Fruit fly (Drosophila melanogaster) whole organism, prepupa: ENCODE results near the gene TrpRS.

Experiments used
- Blimp-1 ChIP-seq: fragments of 200-800 bp; sonication (Bioruptor generic); optimal IDR thresholded peaks from 3 replicates; lab custom pipeline; 2017; ENCODE audit warnings: missing biosample characterization, missing genetic modification characterization, mild to moderate bottlenecking, moderate library complexity, missing genetic modification reagents
- CG10669 ChIP-seq: fragments of 200-800 bp; sonication (Bioruptor generic); optimal IDR thresholded peaks from 3 replicates; lab custom pipeline; 2018; ENCODE audit warnings: missing biosample characterization, mild to moderate bottlenecking, missing genetic modification characterization, moderate library complexity
- CG11294 ChIP-seq: fragments of 200-800 bp; sonication (Bioruptor generic); IDR thresholded peaks from 2 replicates; pipeline ENCODE4 v1.3.6; 2022; ENCODE audit warnings: missing biosample characterization, missing genetic modification characterization
- CG11762 ChIP-seq: fragments of 200-800 bp; sonication (Bioruptor generic); optimal IDR thresholded peaks from 3 replicates; lab custom pipeline; 2016; ENCODE audit warnings: missing biosample characterization, missing genetic modification characterization; ENCODE audit not compliant: insufficient read depth
- CG11902 ChIP-seq: fragments of 200-800 bp; sonication (Bioruptor generic); optimal IDR thresholded peaks from 3 replicates; lab custom pipeline; 2016; ENCODE audit warnings: missing biosample characterization, missing genetic modification characterization
- CG1621 ChIP-seq: fragments of 200-800 bp; sonication (Bioruptor generic); optimal IDR thresholded peaks from 3 replicates; lab custom pipeline; 2018; ENCODE audit warnings: missing biosample characterization, mild to moderate bottlenecking, missing genetic modification characterization
- CG31627 ChIP-seq: fragments of 200-800 bp; sonication (Bioruptor generic); optimal IDR thresholded peaks from 3 replicates; lab custom pipeline; 2016; ENCODE audit warnings: missing biosample characterization, missing genetic modification characterization
- CG32006 ChIP-seq: fragments of 200-800 bp; sonication (Bioruptor generic); optimal IDR thresholded peaks from 3 replicates; lab custom pipeline; 2017; ENCODE audit warnings: missing biosample characterization, mild to moderate bottlenecking, missing genetic modification characterization
- CG34406 ChIP-seq: fragments of 200-800 bp; sonication (Bioruptor generic); optimal IDR thresholded peaks from 3 replicates; lab custom pipeline; 2016; ENCODE audit warnings: missing biosample characterization, missing genetic modification characterization
- CG3919 ChIP-seq: fragments of 200-800 bp; sonication (Bioruptor generic); optimal IDR thresholded peaks from 3 replicates; lab custom pipeline; 2016; ENCODE audit warnings: missing biosample characterization, missing genetic modification characterization
- CG4318 ChIP-seq: fragments of 200-800 bp; sonication (Bioruptor generic); optimal IDR thresholded peaks from 3 replicates; lab custom pipeline; 2017; ENCODE audit warnings: missing biosample characterization, mild to moderate bottlenecking, missing genetic modification characterization
- CG6276 ChIP-seq: fragments of 200-800 bp; sonication (Bioruptor generic); optimal IDR thresholded peaks from 2 replicates; lab custom pipeline; 2017; ENCODE audit warnings: missing biosample characterization, mild to moderate bottlenecking, missing genetic modification characterization
- CG6792 ChIP-seq: fragments of 200-800 bp; sonication (Bioruptor generic); optimal IDR thresholded peaks from 3 replicates; lab custom pipeline; 2016; ENCODE audit warnings: missing biosample characterization, missing genetic modification characterization
- CG6854 ChIP-seq: fragments of 200-800 bp; sonication (Bioruptor generic); optimal IDR thresholded peaks from 2 replicates; lab custom pipeline; 2017; ENCODE audit warnings: missing biosample characterization, mild to moderate bottlenecking, missing genetic modification characterization
- CG8119 ChIP-seq: fragments of 200-800 bp; sonication (Bioruptor generic); IDR thresholded peaks from 3 replicates; pipeline ENCODE4 v1.3.6; 2022; ENCODE audit warnings: missing biosample characterization, missing genetic modification characterization
- CG8319 ChIP-seq: fragments of 200-800 bp; sonication (Bioruptor generic); optimal IDR thresholded peaks from 3 replicates; lab custom pipeline; 2016; ENCODE audit warnings: missing biosample characterization, missing genetic modification characterization
- CG8632 ChIP-seq: fragments of 200-800 bp; sonication (Bioruptor generic); optimal IDR thresholded peaks from 3 replicates; lab custom pipeline; 2016; ENCODE audit warnings: missing biosample characterization, missing genetic modification characterization
- CG9139 ChIP-seq: fragments of 200-800 bp; sonication (Bioruptor generic); optimal IDR thresholded peaks from 3 replicates; lab custom pipeline; 2017; ENCODE audit warnings: missing biosample characterization, mild to moderate bottlenecking, missing genetic modification characterization
- Eip75B ChIP-seq: fragments of 200-800 bp; sonication (Bioruptor generic); optimal IDR thresholded peaks from 3 replicates; lab custom pipeline; 2016; ENCODE audit warnings: missing biosample characterization, missing genetic modification characterization
- Eip78C ChIP-seq: fragments of 200-800 bp; sonication (Bioruptor generic); peaks from one replicate; lab custom pipeline; 2016; ENCODE audit warnings: missing biosample characterization, missing genetic modification characterization
- Eip93F ChIP-seq: fragments of 200-800 bp; sonication (Bioruptor generic); optimal IDR thresholded peaks from 2 replicates; lab custom pipeline; 2016; ENCODE audit warnings: missing biosample characterization, mild to moderate bottlenecking, missing genetic modification characterization
- Ets21C ChIP-seq: fragments of 200-800 bp; sonication (Bioruptor generic); optimal IDR thresholded peaks from 3 replicates; lab custom pipeline; 2016; ENCODE audit warnings: missing biosample characterization, missing genetic modification characterization
- Gug ChIP-seq: fragments of 200-800 bp; sonication (Bioruptor generic); IDR thresholded peaks from 2 replicates; pipeline ENCODE4 v1.3.6; 2022; ENCODE audit warnings: missing biosample characterization, missing genetic modification characterization
- Hr38 ChIP-seq: sonication (Bioruptor generic); optimal IDR thresholded peaks from 2 replicates; lab custom pipeline; 2016; ENCODE audit warnings: missing biosample characterization, missing genetic modification characterization
- Hr39 ChIP-seq: fragments of 200-800 bp; sonication (Bioruptor generic); optimal IDR thresholded peaks from 2 replicates; lab custom pipeline; 2016; ENCODE audit warnings: missing biosample characterization, missing genetic modification characterization
- Hr4 ChIP-seq: fragments of 200-800 bp; sonication (Bioruptor generic); optimal IDR thresholded peaks from 3 replicates; lab custom pipeline; 2016; ENCODE audit warnings: missing biosample characterization, missing genetic modification characterization
- Lpt ChIP-seq: fragments of 200-800 bp; sonication (Bioruptor generic); optimal IDR thresholded peaks from 3 replicates; lab custom pipeline; 2016; ENCODE audit warnings: missing biosample characterization, missing genetic modification characterization
- Met ChIP-seq: fragments of 200-800 bp; sonication (Bioruptor generic); optimal IDR thresholded peaks from 3 replicates; lab custom pipeline; 2016; ENCODE audit warnings: missing biosample characterization, missing genetic modification characterization
- OdsH ChIP-seq: fragments of 200-800 bp; sonication (Bioruptor generic); optimal IDR thresholded peaks from 3 replicates; lab custom pipeline; 2016; ENCODE audit warnings: missing biosample characterization, missing genetic modification characterization
- Smox ChIP-seq: fragments of 200-800 bp; sonication (Bioruptor generic); optimal IDR thresholded peaks from 3 replicates; lab custom pipeline; 2016; ENCODE audit warnings: missing biosample characterization, missing genetic modification characterization
- Sox102F ChIP-seq: fragments of 200-800 bp; sonication (Bioruptor generic); optimal IDR thresholded peaks from 2 replicates; lab custom pipeline; 2016; ENCODE audit warnings: missing biosample characterization, mild to moderate bottlenecking, missing genetic modification characterization
- Sox15 ChIP-seq: fragments of 200-800 bp; sonication (Bioruptor generic); optimal IDR thresholded peaks from 3 replicates; lab custom pipeline; 2016; ENCODE audit warnings: missing biosample characterization, missing genetic modification characterization
- achi ChIP-seq: fragments of 200-800 bp; sonication (Bioruptor generic); optimal IDR thresholded peaks from 3 replicates; lab custom pipeline; 2016; ENCODE audit warnings: missing biosample characterization, missing genetic modification characterization
- acj6 ChIP-seq: fragments of 200-800 bp; sonication (Bioruptor generic); optimal IDR thresholded peaks from 3 replicates; lab custom pipeline; 2016; ENCODE audit warnings: missing biosample characterization, missing genetic modification characterization
- cyc ChIP-seq: fragments of 200-800 bp; sonication (Bioruptor generic); optimal IDR thresholded peaks from 3 replicates; lab custom pipeline; 2016; ENCODE audit warnings: missing biosample characterization, missing genetic modification characterization
- dsx ChIP-seq: fragments of 200-800 bp; optimal IDR thresholded peaks from 3 replicates; lab custom pipeline; 2019; ENCODE audit warnings: missing biosample characterization, mild to moderate bottlenecking, missing genetic modification characterization, moderate library complexity; ENCODE audit not compliant: poor library complexity, severe bottlenecking
- eg ChIP-seq: fragments of 200-800 bp; sonication (Bioruptor generic); IDR thresholded peaks from 3 replicates; pipeline ENCODE4 v1.3.6; 2022; ENCODE audit warnings: missing biosample characterization, missing genetic modification characterization
- esn ChIP-seq: fragments of 200-800 bp; sonication (Bioruptor generic); optimal IDR thresholded peaks from 2 replicates; lab custom pipeline; 2016; ENCODE audit warnings: missing biosample characterization, mild to moderate bottlenecking, missing genetic modification characterization, moderate library complexity
- fd59A ChIP-seq: fragments of 200-800 bp; sonication (Bioruptor generic); optimal IDR thresholded peaks from 2 replicates; lab custom pipeline; 2017; ENCODE audit warnings: missing biosample characterization, mild to moderate bottlenecking, missing genetic modification characterization, missing genetic modification reagents
- fd85E ChIP-seq: fragments of 200-800 bp; sonication (Bioruptor generic); optimal IDR thresholded peaks from 3 replicates; lab custom pipeline; 2016; ENCODE audit warnings: missing biosample characterization, missing genetic modification characterization
- fkh ChIP-seq: fragments of 200-800 bp; sonication (Bioruptor generic); optimal IDR thresholded peaks from 3 replicates; lab custom pipeline; 2017; ENCODE audit warnings: missing biosample characterization, mild to moderate bottlenecking, missing genetic modification characterization, moderate library complexity
- lz ChIP-seq: fragments of 200-800 bp; sonication (Bioruptor generic); optimal IDR thresholded peaks from 3 replicates; lab custom pipeline; 2016; ENCODE audit warnings: missing biosample characterization, missing genetic modification characterization
- net ChIP-seq: fragments of 200-800 bp; sonication (Bioruptor generic); optimal IDR thresholded peaks from 3 replicates; lab custom pipeline; 2016; ENCODE audit warnings: missing biosample characterization, missing genetic modification characterization
- salr ChIP-seq, 2 experiments: fragments of 200-800 bp; sonication (Bioruptor generic); optimal IDR thresholded peaks; 3 replicates each; lab custom pipeline; 2016 to 2018; ENCODE audit warnings: missing biosample characterization in 2 of 2, missing genetic modification characterization in 2 of 2, mild to moderate bottlenecking in 1 of 2
- ss ChIP-seq, 2 experiments: fragments of 200-800 bp; sonication (Bioruptor generic); optimal IDR thresholded peaks; 2 replicates in 1 of 2; 3 replicates in 1 of 2; lab custom pipeline; 2017 to 2018; ENCODE audit warnings: mild to moderate bottlenecking in 2 of 2, missing biosample characterization in 2 of 2, missing genetic modification characterization in 2 of 2, moderate library complexity in 1 of 2
- svp ChIP-seq: fragments of 200-800 bp; sonication (Bioruptor generic); peaks from one replicate; lab custom pipeline; 2016; ENCODE audit warnings: missing biosample characterization, missing genetic modification characterization
- topi ChIP-seq: fragments of 200-800 bp; sonication (Bioruptor generic); optimal IDR thresholded peaks from 3 replicates; lab custom pipeline; 2016; ENCODE audit warnings: missing biosample characterization, missing genetic modification characterization
- vri ChIP-seq: fragments of 200-800 bp; sonication (Bioruptor generic); optimal IDR thresholded peaks from 3 replicates; lab custom pipeline; 2016; ENCODE audit warnings: missing biosample characterization, mild to moderate bottlenecking, missing genetic modification characterization

The TrpRS gene

dm6 chr3R:9254798-9255197 is 11.9 kb downstream of the TrpRS start, which contains the start of gene CG16734:
Gene CG16734, plus strand, starts transcription at chr3R:9255052.
- no peak for TF ChIP-seq Met (GFP tag; lab: Kevin White, UChicago)
- no peak for TF ChIP-seq fd59A (GFP tag; lab: Kevin White, UChicago)
- TF ChIP-seq acj6 (GFP tag; lab: Kevin White, UChicago) = no peak
- TF ChIP-seq CG8119 = no peak
- no peak for TF ChIP-seq Hr38
- TF ChIP-seq Eip93F = no peak

dm6 chr3R:9251543-9251942 is 15.2 kb downstream of the TrpRS start, which contains the start of gene St2:
Gene St2, plus strand, starts transcription at chr3R:9251843.
- peak; percentile 43 for TF ChIP-seq Eip78C (GFP tag; lab: Kevin White, UChicago)
- TF ChIP-seq Smox (GFP tag; lab: Kevin White, UChicago) = no peak
- TF ChIP-seq cyc (GFP tag; lab: Kevin White, UChicago) = no peak

dm6 chr3R:9250868-9251267 is 15.8 kb downstream of the TrpRS start:
- TF ChIP-seq fkh (GFP tag; lab: Kevin White, UChicago) (no peak), vri (GFP tag; lab: Kevin White, UChicago) (no peak), Hr39 (GFP tag; lab: Kevin White, UChicago) (peak; percentile 94), fd85E (GFP tag; lab: Kevin White, UChicago) (peak; percentile 26), eg (GFP tag; lab: Robert Waterston, UW) (peak; percentile 93; the same call in 2 of the 3 replicates), CG4318 (GFP tag; lab: Kevin White, UChicago) (peak; percentile 82), Eip78C (GFP tag; lab: Kevin White, UChicago) (peak; percentile 96), Eip93F (peak; percentile 84), CG34406 (GFP tag; lab: Kevin White, UChicago) (peak; percentile 82), CG31627 (GFP tag; lab: Kevin White, UChicago) (peak; percentile 94), achi (peak; percentile 88), ss (GFP tag; optimal IDR thresholded peaks at IDR 0.05; lab: Kevin White, UChicago) (peak; percentile 44 to 47), CG9139 (GFP tag; lab: Kevin White, UChicago) (peak; percentile 34), Ets21C (GFP tag; lab: Kevin White, UChicago) (peak; percentile 85), salr (GFP tag; optimal IDR thresholded peaks at IDR 0.05; lab: Kevin White, UChicago) (peak; percentile 51 to 73), lz (GFP tag; lab: Kevin White, UChicago) (peak; percentile 92), CG6792 (GFP tag; lab: Kevin White, UChicago) (peak; percentile 89), Blimp-1 (GFP tag; lab: Kevin White, UChicago) (peak; percentile 67), CG1621 (tag; lab: Kevin White, UChicago) (peak; percentile 54), Sox15 (GFP tag; lab: Kevin White, UChicago) (peak; percentile 77), Smox (GFP tag; lab: Kevin White, UChicago) (peak; percentile 92), CG11294 (peak; percentile 76), CG3919 (GFP tag; lab: Kevin White, UChicago) (peak; percentile 91), topi (GFP tag; lab: Kevin White, UChicago) (peak; percentile 93), OdsH (GFP tag; lab: Kevin White, UChicago) (peak; percentile 86), CG6276 (GFP tag; lab: Kevin White, UChicago) (no peak), Sox102F (GFP tag; lab: Kevin White, UChicago) (peak; percentile 92), svp (no peak), CG32006 (GFP tag; lab: Kevin White, UChicago) (peak; percentile 92), net (GFP tag; lab: Kevin White, UChicago) (peak; percentile 84), Lpt (GFP tag; lab: Kevin White, UChicago) (peak; percentile 87), CG10669 (peak; percentile 71), esn (GFP tag; lab: Kevin White, UChicago) (peak; percentile 94), dsx (peak; percentile 56), CG8319 (GFP tag; lab: Kevin White, UChicago) (peak; percentile 71), CG8119 (peak; percentile 91), CG8632 (GFP tag; lab: Kevin White, UChicago) (peak; percentile 79), CG11762 (GFP tag; lab: Kevin White, UChicago) (peak; percentile 71), Hr4 (GFP tag; lab: Kevin White, UChicago) (peak; percentile 92), CG6854 (GFP tag; lab: Kevin White, UChicago) (peak; percentile 86), Met (GFP tag; lab: Kevin White, UChicago) (peak; percentile 95), Eip75B (GFP tag; lab: Kevin White, UChicago) (peak; percentile 89), CG11902 (GFP tag; lab: Kevin White, UChicago) (peak; percentile 70), Gug (GFP tag; lab: Robert Waterston, UW) (peak; percentile 76)
